Fruit fly (Drosophila melanogaster) whole organism, pupa: Measurements from ENCODE around the gene colt.

Source experiments
- CG10348 ChIP-seq: fragments of 200-800 bp; sonication (Bioruptor generic); IDR thresholded peaks from 2 replicates; pipeline ENCODE4 v1.3.6; 2022; ENCODE audit warnings: missing biosample characterization, missing genetic modification characterization
- CG12605 ChIP-seq: fragments of 200-800 bp; sonication (Bioruptor generic); IDR thresholded peaks from 2 replicates; pipeline ENCODE4 v1.3.6; 2022; ENCODE audit warnings: missing biosample characterization, missing genetic modification characterization
- CG13204 ChIP-seq: fragments of 200-800 bp; sonication (Bioruptor generic); optimal IDR thresholded peaks from 2 replicates; lab custom pipeline; 2018; ENCODE audit warnings: missing biosample characterization, mild to moderate bottlenecking, missing genetic modification characterization, moderate library complexity
- CG15710 ChIP-seq: fragments of 200-800 bp; sonication (Bioruptor generic); optimal IDR thresholded peaks from 2 replicates; lab custom pipeline; 2018; ENCODE audit warnings: missing biosample characterization, mild to moderate bottlenecking, missing genetic modification characterization, moderate library complexity
- CG32121 ChIP-seq: fragments of 200-800 bp; sonication (Bioruptor generic); IDR thresholded peaks from 2 replicates; pipeline ENCODE4 v1.3.6; 2022; ENCODE audit warnings: missing biosample characterization, missing genetic modification characterization
- CG8301 ChIP-seq: fragments of 200-800 bp; sonication (Bioruptor generic); optimal IDR thresholded peaks from 2 replicates; lab custom pipeline; 2018; ENCODE audit warnings: missing biosample characterization, mild to moderate bottlenecking, missing genetic modification characterization
- EcR ChIP-seq: fragments of 200-800 bp; sonication (Bioruptor generic); optimal IDR thresholded peaks from 3 replicates; lab custom pipeline; 2019; ENCODE audit warnings: missing biosample characterization, missing genetic modification characterization, mild to moderate bottlenecking, moderate library complexity, missing genetic modification reagents
- Ets98B ChIP-seq: fragments of 200-800 bp; sonication (Bioruptor generic); IDR thresholded peaks from 2 replicates; pipeline ENCODE4 v1.3.6; 2022; ENCODE audit warnings: missing biosample characterization, missing genetic modification characterization
- Snoo ChIP-seq: fragments of 200-800 bp; sonication (Bioruptor generic); optimal IDR thresholded peaks from 3 replicates; lab custom pipeline; 2017; ENCODE audit warnings: missing biosample characterization, mild to moderate bottlenecking, missing genetic modification characterization, inconsistent platforms
- gl ChIP-seq: fragments of 200-800 bp; sonication (Bioruptor generic); optimal IDR thresholded peaks from 2 replicates; lab custom pipeline; 2018; ENCODE audit warnings: missing biosample characterization, mild to moderate bottlenecking, missing genetic modification characterization

DNA sequence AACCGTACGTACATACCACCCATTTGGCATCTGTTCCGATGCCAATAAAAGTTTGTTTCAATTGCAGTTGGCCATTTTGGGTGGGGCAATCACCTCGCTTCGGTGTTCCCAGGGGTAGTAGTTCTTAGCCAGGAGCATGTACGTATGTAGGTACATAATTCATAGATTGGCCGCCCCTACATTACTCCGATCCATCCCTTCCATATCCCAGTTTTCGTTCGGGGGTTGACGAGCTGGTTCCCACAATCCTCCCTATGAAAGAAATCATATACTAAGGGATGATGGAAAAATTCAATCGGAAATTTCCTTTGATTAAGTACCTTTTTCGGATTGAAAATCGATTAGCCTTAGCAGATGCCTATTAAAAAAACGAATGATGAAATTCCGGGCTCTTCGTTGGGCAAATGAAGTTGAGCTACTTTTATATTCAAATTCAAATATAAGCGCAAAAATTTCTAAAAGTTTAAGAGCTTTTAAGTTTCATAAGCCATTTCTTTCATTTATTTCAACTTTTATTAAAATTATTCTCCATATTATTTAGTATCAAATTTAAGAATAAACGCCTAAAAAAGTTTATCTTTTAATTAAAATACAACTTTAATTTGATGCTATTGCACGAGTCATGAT lies 11.8 kb downstream of the colt start:
- TF ChIP-seq Snoo (tag; lab: Kevin White, UChicago) (no peak), gl (no peak), CG12605 (no peak), EcR (GFP tag; lab: Kevin White, UChicago) (no peak), CG13204 (GFP tag; lab: Kevin White, UChicago) (no peak), Ets98B (GFP tag; lab: Robert Waterston, UW) (no peak), CG8301 (tag; lab: Kevin White, UChicago) (no peak), CG10348 (GFP tag; lab: Robert Waterston, UW) (no peak), CG15710 (tag; lab: Kevin White, UChicago) (no peak), CG32121 (GFP tag; lab: Robert Waterston, UW) (no peak)
